Worm (Caenorhabditis elegans) whole organism, L4 larva: ENCODE data around the gene K07C11.7.

Experiments
- D1046.2 ChIP-seq: fragments of 200-800 bp; sonication (Bioruptor generic); IDR thresholded peaks from 2 replicates; pipeline ENCODE4 v1.3.6; 2022; ENCODE audit warnings: missing genetic modification characterization, missing compliant biosample characterization
- F10B5.3 ChIP-seq: sonication (generic microtip); optimal IDR thresholded peaks from 2 replicates; lab custom pipeline; 2016; ENCODE audit warnings: mild to moderate bottlenecking, missing genetic modification characterization, missing compliant biosample characterization
- F49E8.2 ChIP-seq: sonication (generic microtip); optimal IDR thresholded peaks from 2 replicates; lab custom pipeline; 2016; ENCODE audit warnings: missing compliant biosample characterization, mild to moderate bottlenecking, missing genetic modification characterization, borderline replicate concordance
- T26A8.4 ChIP-seq: fragments of 200-800 bp; sonication (Bioruptor generic); IDR thresholded peaks from 2 replicates; pipeline ENCODE4 v1.3.6; 2022; ENCODE audit warnings: missing genetic modification characterization, missing compliant biosample characterization
- Y105C5A.15 ChIP-seq: fragments of 200-800 bp; sonication (Bioruptor generic); IDR thresholded peaks from 2 replicates; pipeline ENCODE4 v1.3.6; 2022; ENCODE audit warnings: missing genetic modification characterization, missing compliant biosample characterization
- aha-1 ChIP-seq: fragments of 150-350 bp; peaks from one replicate; lab custom pipeline; 2014; ENCODE audit warnings: missing biosample characterization, missing genetic modification characterization
- ama-1 ChIP-seq: fragments of 150-350 bp; optimal IDR thresholded peaks from 2 replicates; lab custom pipeline; 2014; ENCODE audit warnings: inconsistent platforms, mixed read lengths
- ceh-20 ChIP-seq: fragments of 200-800 bp; sonication (Bioruptor generic); IDR thresholded peaks from 2 replicates; pipeline ENCODE4 v1.3.6; 2022; ENCODE audit warnings: missing genetic modification reagents, missing genetic modification characterization, missing compliant biosample characterization
- ceh-44 ChIP-seq: fragments of 200-800 bp; sonication (Bioruptor generic); IDR thresholded peaks from 2 replicates; pipeline ENCODE4 v1.3.6; 2022; ENCODE audit warnings: missing genetic modification reagents, missing genetic modification characterization, missing compliant biosample characterization
- ceh-82 ChIP-seq: sonication (generic microtip); optimal IDR thresholded peaks from 2 replicates; lab custom pipeline; 2017; ENCODE audit warnings: missing biosample characterization, missing genetic modification characterization
- cey-2 ChIP-seq: sonication (generic microtip); optimal IDR thresholded peaks from 3 replicates; lab custom pipeline; 2017; ENCODE audit warnings: missing genetic modification characterization, mild to moderate bottlenecking, missing compliant biosample characterization, antibody characterized with exemption, borderline replicate concordance; ENCODE audit not compliant: insufficient read depth
- daf-16 ChIP-seq, 3 experiments: sonication (generic microtip); optimal IDR thresholded peaks; 2 replicates each; lab custom pipeline; 2016 to 2017; ENCODE audit warnings: missing genetic modification characterization in 3 of 3, missing genetic modification reagents in 3 of 3, mild to moderate bottlenecking in 2 of 3, missing compliant biosample characterization in 2 of 3, missing biosample characterization in 1 of 3, moderate library complexity in 1 of 3
- dmd-6 ChIP-seq: fragments of 200-800 bp; sonication (Bioruptor generic); IDR thresholded peaks from 2 replicates; pipeline ENCODE4 v1.3.6; 2022; ENCODE audit warnings: missing genetic modification reagents, missing genetic modification characterization, missing compliant biosample characterization
- dmd-8 ChIP-seq: fragments of 200-800 bp; sonication (Bioruptor generic); IDR thresholded peaks from 2 replicates; pipeline ENCODE4 v1.3.6; 2022; ENCODE audit warnings: missing genetic modification characterization, missing compliant biosample characterization
- dmd-9 ChIP-seq: fragments of 200-800 bp; sonication (Bioruptor generic); IDR thresholded peaks from 2 replicates; pipeline ENCODE4 v1.3.6; 2022; ENCODE audit warnings: missing genetic modification reagents, missing genetic modification characterization, missing compliant biosample characterization
- dpl-1 ChIP-seq: fragments of 150-350 bp; optimal IDR thresholded peaks from 2 replicates; lab custom pipeline; 2014; ENCODE audit warnings: missing biosample characterization, missing genetic modification reagents, missing genetic modification characterization
- duxl-1 ChIP-seq: sonication (generic microtip); optimal IDR thresholded peaks from 2 replicates; lab custom pipeline; 2016; ENCODE audit warnings: mild to moderate bottlenecking, missing genetic modification characterization, moderate library complexity, missing compliant biosample characterization; ENCODE audit not compliant: poor library complexity
- dve-1 ChIP-seq: sonication (generic microtip); optimal IDR thresholded peaks from 2 replicates; lab custom pipeline; 2017; ENCODE audit warnings: antibody characterized with exemption, mild to moderate bottlenecking, missing genetic modification characterization, missing compliant biosample characterization; ENCODE audit not compliant: insufficient read depth
- fos-1 ChIP-seq: fragments of 150-350 bp; optimal IDR thresholded peaks from 2 replicates; lab custom pipeline; 2014; ENCODE audit warnings: missing biosample characterization, missing genetic modification characterization
- hlh-11 ChIP-seq: fragments of 200-800 bp; sonication (Bioruptor generic); optimal IDR thresholded peaks from 2 replicates; lab custom pipeline; 2018; ENCODE audit warnings: mild to moderate bottlenecking, missing genetic modification characterization, missing compliant biosample characterization
- hmg-1.1 ChIP-seq: fragments of 200-800 bp; sonication (Bioruptor generic); IDR thresholded peaks from 2 replicates; pipeline ENCODE4 v1.3.6; 2022; ENCODE audit warnings: missing genetic modification reagents, missing genetic modification characterization, missing compliant biosample characterization
- lin-1 ChIP-seq: fragments of 200-800 bp; sonication (Bioruptor generic); IDR thresholded peaks from 2 replicates; pipeline ENCODE4 v1.3.6; 2022; ENCODE audit warnings: missing genetic modification reagents, missing genetic modification characterization, missing compliant biosample characterization
- lin-15B ChIP-seq: fragments of 150-350 bp; sonication (generic microtip); optimal IDR thresholded peaks from 3 replicates; lab custom pipeline; 2014; ENCODE audit warnings: missing biosample characterization, missing genetic modification characterization
- lin-38 ChIP-seq: fragments of 200-800 bp; sonication (Bioruptor generic); IDR thresholded peaks from 2 replicates; pipeline ENCODE4 v1.3.6; 2022; ENCODE audit warnings: missing genetic modification reagents, missing genetic modification characterization, missing compliant biosample characterization
- lsy-2 ChIP-seq, 2 experiments: fragments of 150-350 bp in 1 of 2; sonication (generic microtip) in 1 of 2; optimal IDR thresholded peaks; 2 replicates each; lab custom pipeline; 2014 to 2017; ENCODE audit warnings: missing biosample characterization in 2 of 2, missing genetic modification characterization in 2 of 2
- madf-5 ChIP-seq, 2 experiments: fragments of 200-800 bp; sonication (Bioruptor generic); IDR thresholded peaks; 2 replicates each; pipeline ENCODE4 v1.3.6; 2022; ENCODE audit warnings: missing compliant biosample characterization in 2 of 2, missing genetic modification characterization in 2 of 2
- mep-1 ChIP-seq: fragments of 150-350 bp; sonication (generic microtip); optimal IDR thresholded peaks from 3 replicates; lab custom pipeline; 2014; ENCODE audit warnings: missing biosample characterization, missing genetic modification characterization
- mes-2 ChIP-seq: sonication (generic microtip); optimal IDR thresholded peaks from 2 replicates; lab custom pipeline; 2016; ENCODE audit warnings: missing genotype, mild to moderate bottlenecking, missing genetic modification characterization, missing compliant biosample characterization; ENCODE audit not compliant: poor library complexity, severe bottlenecking
- mxl-2 ChIP-seq: fragments of 200-800 bp; sonication (Bioruptor generic); conservative IDR thresholded peaks from 2 replicates; pipeline ENCODE4 v1.3.6; 2022; ENCODE audit warnings: missing genetic modification reagents, missing genetic modification characterization, missing compliant biosample characterization
- mxl-3 ChIP-seq: fragments of 200-800 bp; sonication (Bioruptor generic); optimal IDR thresholded peaks from 2 replicates; lab custom pipeline; 2018; ENCODE audit warnings: mild to moderate bottlenecking, missing genetic modification characterization, missing compliant biosample characterization
- nhr-25 ChIP-seq: sonication (generic microtip); optimal IDR thresholded peaks from 2 replicates; lab custom pipeline; 2017; ENCODE audit warnings: missing genetic modification characterization, mild to moderate bottlenecking, missing compliant biosample characterization, antibody characterized with exemption, moderate library complexity, borderline replicate concordance; ENCODE audit not compliant: insufficient read depth
- nhr-28 ChIP-seq: fragments of 150-350 bp; optimal IDR thresholded peaks from 2 replicates; lab custom pipeline; 2014; ENCODE audit warnings: missing biosample characterization, missing genetic modification characterization
- nhr-48 ChIP-seq: sonication (generic microtip); optimal IDR thresholded peaks from 2 replicates; lab custom pipeline; 2016; ENCODE audit warnings: mild to moderate bottlenecking, missing genetic modification characterization, missing compliant biosample characterization
- php-3 ChIP-seq: fragments of 200-800 bp; sonication (Bioruptor generic); IDR thresholded peaks from 2 replicates; pipeline ENCODE4 v1.3.6; 2022; ENCODE audit warnings: missing genetic modification reagents, missing genetic modification characterization, missing compliant biosample characterization
- pqm-1 ChIP-seq: sonication (generic microtip); optimal IDR thresholded peaks from 2 replicates; lab custom pipeline; 2017; ENCODE audit warnings: missing biosample characterization, missing genetic modification characterization
- rbr-2 ChIP-seq: sonication (generic microtip); optimal IDR thresholded peaks from 2 replicates; lab custom pipeline; 2016; ENCODE audit warnings: missing genotype, missing genetic modification characterization, missing compliant biosample characterization
- saeg-2 ChIP-seq: fragments of 200-800 bp; sonication (Bioruptor generic); IDR thresholded peaks from 2 replicates; pipeline ENCODE4 v1.3.6; 2022; ENCODE audit warnings: missing genetic modification reagents, missing genetic modification characterization, missing compliant biosample characterization
- sdz-12 ChIP-seq: fragments of 200-800 bp; sonication (Bioruptor generic); optimal IDR thresholded peaks from 2 replicates; lab custom pipeline; 2018; ENCODE audit warnings: mild to moderate bottlenecking, missing genetic modification characterization, missing compliant biosample characterization
- skn-1 ChIP-seq: fragments of 150-350 bp; optimal IDR thresholded peaks from 2 replicates; lab custom pipeline; 2014; ENCODE audit warnings: missing biosample characterization, missing genetic modification characterization
- snpc-1.2 ChIP-seq: fragments of 200-800 bp; sonication (Bioruptor generic); IDR thresholded peaks from 2 replicates; pipeline ENCODE4 v1.3.6; 2022; ENCODE audit warnings: missing genetic modification reagents, missing genetic modification characterization, missing compliant biosample characterization
- snpc-4 ChIP-seq: fragments of 150-350 bp; optimal IDR thresholded peaks from 2 replicates; lab custom pipeline; 2014; ENCODE audit warnings: missing biosample characterization, missing genetic modification characterization
- spr-1 ChIP-seq: sonication (generic microtip); optimal IDR thresholded peaks from 2 replicates; lab custom pipeline; 2016; ENCODE audit warnings: mild to moderate bottlenecking, missing genetic modification characterization, missing compliant biosample characterization
- tra-1 ChIP-seq: fragments of 200-800 bp; sonication (Bioruptor generic); IDR thresholded peaks from 2 replicates; pipeline ENCODE4 v1.3.6; 2022; ENCODE audit warnings: missing genetic modification reagents, missing genetic modification characterization, missing compliant biosample characterization
- unc-62 ChIP-seq, 3 experiments: fragments of 150-350 bp in 1 of 3; sonication (generic microtip); optimal IDR thresholded peaks in 2 of 3; peaks in 1 of 3; 1 replicate in 1 of 3; 2 replicates in 2 of 3; lab custom pipeline; 2014 to 2017; ENCODE audit warnings: missing biosample characterization in 3 of 3, missing genetic modification characterization in 3 of 3, missing genetic modification reagents in 3 of 3, missing genotype in 1 of 3
- ztf-7 ChIP-seq: fragments of 150-350 bp; optimal IDR thresholded peaks from 2 replicates; lab custom pipeline; 2014; ENCODE audit warnings: missing biosample characterization, missing genetic modification characterization

Gene K07C11.7

ce11 chrV:8215158-8215557, 1.4 kb upstream of the K07C11.7 start:
- TF ChIP-seq lin-38 = 0 out of 2 replicates have a peak, but pooled peaks have one; percentile 7
- peak; percentile 32 for TF ChIP-seq mes-2
- TF ChIP-seq snpc-1.2 = no peak
- peak; percentile 68 for TF ChIP-seq aha-1 (tag; lab: Kevin White, UChicago)
- no peak for TF ChIP-seq dve-1 (tag; lab: Kevin White, UChicago)
- no peak for TF ChIP-seq dmd-8 (GFP tag; lab: Robert Waterston, UW)
- no peak for TF ChIP-seq ceh-20 (GFP tag; lab: Robert Waterston, UW)
- TF ChIP-seq unc-62 (GFP tag; optimal IDR thresholded peaks at IDR 0.05 in 1 of 2; lab: Kevin White, UChicago) = peak in 1 of 2 experiments; percentile 48
- TF ChIP-seq unc-62 (tag; optimal IDR thresholded peaks at IDR 0.05; lab: Kevin White, UChicago) = no peak
- TF ChIP-seq mxl-3 (GFP tag; lab: Kevin White, UChicago) = no peak
- no peak for TF ChIP-seq ama-1
- TF ChIP-seq rbr-2 (tag; lab: Kevin White, UChicago) = peak; percentile 5
- no peak for TF ChIP-seq D1046.2 (GFP tag; lab: Robert Waterston, UW)
- TF ChIP-seq mep-1 (tag; lab: Kevin White, UChicago) = peak; percentile 12
- TF ChIP-seq ceh-82 (tag; lab: Kevin White, UChicago) = no peak
- no peak for TF ChIP-seq dpl-1 (GFP tag; lab: Kevin White, UChicago)
- no peak for TF ChIP-seq sdz-12

ce11 chrV:8212816-8213215, 952 bp downstream of the K07C11.7 start:
- TF ChIP-seq snpc-4 (tag; lab: Kevin White, UChicago) (no peak), lin-15B (tag; lab: Kevin White, UChicago) (no peak), daf-16 (GFP tag; optimal IDR thresholded peaks at IDR 0.05; lab: Kevin White, UChicago) (no peak), daf-16 (tag; optimal IDR thresholded peaks at IDR 0.05; lab: Kevin White, UChicago) (peak; percentile 79), nhr-48 (tag; lab: Kevin White, UChicago) (peak; percentile 9), nhr-28 (tag; lab: Kevin White, UChicago) (peak; percentile 68), mes-2 (no peak), dve-1 (tag; lab: Kevin White, UChicago) (peak; percentile 51), cey-2 (no peak), ceh-44 (GFP tag; lab: Robert Waterston, UW) (no peak), skn-1 (tag; lab: Kevin White, UChicago) (no peak), hlh-11 (tag; lab: Kevin White, UChicago) (peak; percentile 55), dmd-6 (GFP tag; lab: Robert Waterston, UW) (peak; percentile 59), pqm-1 (tag; lab: Kevin White, UChicago) (peak; percentile 92)
- TF ChIP-seq, all 104 proteins: peak for 7

- TF ChIP-seq saeg-2 = 0 out of 2 replicates have a peak, but pooled peaks have one; percentile 21
- no peak for TF ChIP-seq fos-1 (tag; lab: Kevin White, UChicago)
- TF ChIP-seq T26A8.4 = no peak
- no peak for TF ChIP-seq ztf-7 (tag; lab: Kevin White, UChicago)
- TF ChIP-seq F49E8.2 (tag; lab: Kevin White, UChicago) = no peak
- TF ChIP-seq madf-5 (GFP tag; IDR thresholded peaks at IDR 0.05; lab: Robert Waterston, UW) = no peak
- TF ChIP-seq lin-1 (GFP tag; lab: Robert Waterston, UW) = no peak
- no peak for TF ChIP-seq dpl-1 (GFP tag; lab: Kevin White, UChicago)
Measured at ce11 chrV:8211993-8212392, 1.8 kb downstream of the K07C11.7 start.

ce11 chrV:8210527-8210926, 3.2 kb downstream of the K07C11.7 start:
- TF ChIP-seq F10B5.3 (tag; lab: Kevin White, UChicago) = no peak
- TF ChIP-seq unc-62 (GFP tag; optimal IDR thresholded peaks at IDR 0.05 in 1 of 2; lab: Kevin White, UChicago) = peak in 1 of 2 experiments; percentile 91
- no peak for TF ChIP-seq unc-62 (tag; optimal IDR thresholded peaks at IDR 0.05; lab: Kevin White, UChicago)
- TF ChIP-seq duxl-1 (tag; lab: Kevin White, UChicago) = no peak
- no peak for TF ChIP-seq dmd-9 (GFP tag; lab: Robert Waterston, UW)
- no peak for TF ChIP-seq spr-1 (tag; lab: Kevin White, UChicago)
- TF ChIP-seq skn-1 (tag; lab: Kevin White, UChicago) = no peak
- peak; percentile 41 for TF ChIP-seq aha-1 (tag; lab: Kevin White, UChicago)
- TF ChIP-seq mxl-2 = no peak
- TF ChIP-seq snpc-4 (tag; lab: Kevin White, UChicago) = no peak
- no peak for TF ChIP-seq ceh-44 (GFP tag; lab: Robert Waterston, UW)
- no peak for TF ChIP-seq hmg-1.1 (GFP tag; lab: Robert Waterston, UW)
- TF ChIP-seq Y105C5A.15 (GFP tag; lab: Robert Waterston, UW) = no peak
- peak in 1 of 2 experiments; percentile 38 for TF ChIP-seq lsy-2 (tag; optimal IDR thresholded peaks at IDR 0.05; lab: Kevin White, UChicago)
- TF ChIP-seq nhr-25 (tag; lab: Kevin White, UChicago) = no peak
- TF ChIP-seq tra-1 = no peak
- TF ChIP-seq php-3 (GFP tag; lab: Robert Waterston, UW) = no peak
- no peak for TF ChIP-seq lin-15B (tag; lab: Kevin White, UChicago)
